Fruit fly (Drosophila melanogaster): ENCODE measurements around the gene pst.

pst gene

DNA sequence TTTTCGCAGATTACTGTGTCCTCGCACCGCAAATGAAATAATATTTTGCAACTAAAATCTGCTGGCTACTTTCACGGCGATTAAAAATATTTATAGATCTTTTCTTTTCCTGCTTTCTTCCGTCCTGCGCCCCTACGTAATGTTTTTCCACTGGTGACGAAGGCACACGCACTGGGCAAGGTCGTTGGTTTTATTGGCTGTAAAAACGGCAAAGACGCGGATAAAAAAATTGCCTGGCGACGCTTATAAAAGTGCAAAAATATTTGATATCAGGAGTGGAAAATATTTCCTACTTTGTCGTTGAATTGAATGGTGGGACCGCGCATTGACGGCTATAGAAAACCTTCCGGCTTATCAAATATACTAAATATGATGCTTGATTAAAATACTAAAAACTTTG, 8.9 kb upstream of the pst start, which contains the start of gene Sh3beta:
Gene Sh3beta (minus strand): TSS at position 327 of the 400 bp plus-strand sequence.
- TF ChIP-seq pzg (GFP tag; optimal IDR thresholded peaks at IDR 0.05) (peak; percentile 2), kay (GFP tag; optimal IDR thresholded peaks at IDR 0.05) (no peak), CG3065 (GFP tag; optimal IDR thresholded peaks at IDR 0.05) (peak; percentile 71), CG10321 (GFP tag; IDR thresholded peaks at IDR 0.05) (peak; percentile 16; the same call in 1 of the 2 replicates), psq (GFP tag; optimal IDR thresholded peaks at IDR 0.05) (no peak), al (GFP tag; IDR thresholded peaks at IDR 0.05) (no peak), CG4360 (GFP tag; IDR thresholded peaks at IDR 0.05) (no peak), Meics (GFP tag; optimal IDR thresholded peaks at IDR 0.05) (peak; percentile 38), CG4617 (GFP tag; optimal IDR thresholded peaks at IDR 0.05; ENCODE audit: borderline replicate concordance) (peak; percentile 39), Med (GFP tag) (peak; percentile 76), cad (GFP tag; optimal IDR thresholded peaks at IDR 0.05) (peak; percentile 6), MESR4 (GFP tag; optimal IDR thresholded peaks at IDR 0.05) (peak; percentile 51), CG34422 (GFP tag; IDR thresholded peaks at IDR 0.05) (0 out of 3 replicates have a peak, but pooled peaks have one; percentile 21), Hand (GFP tag; optimal IDR thresholded peaks at IDR 0.05) (no peak)

DNA sequence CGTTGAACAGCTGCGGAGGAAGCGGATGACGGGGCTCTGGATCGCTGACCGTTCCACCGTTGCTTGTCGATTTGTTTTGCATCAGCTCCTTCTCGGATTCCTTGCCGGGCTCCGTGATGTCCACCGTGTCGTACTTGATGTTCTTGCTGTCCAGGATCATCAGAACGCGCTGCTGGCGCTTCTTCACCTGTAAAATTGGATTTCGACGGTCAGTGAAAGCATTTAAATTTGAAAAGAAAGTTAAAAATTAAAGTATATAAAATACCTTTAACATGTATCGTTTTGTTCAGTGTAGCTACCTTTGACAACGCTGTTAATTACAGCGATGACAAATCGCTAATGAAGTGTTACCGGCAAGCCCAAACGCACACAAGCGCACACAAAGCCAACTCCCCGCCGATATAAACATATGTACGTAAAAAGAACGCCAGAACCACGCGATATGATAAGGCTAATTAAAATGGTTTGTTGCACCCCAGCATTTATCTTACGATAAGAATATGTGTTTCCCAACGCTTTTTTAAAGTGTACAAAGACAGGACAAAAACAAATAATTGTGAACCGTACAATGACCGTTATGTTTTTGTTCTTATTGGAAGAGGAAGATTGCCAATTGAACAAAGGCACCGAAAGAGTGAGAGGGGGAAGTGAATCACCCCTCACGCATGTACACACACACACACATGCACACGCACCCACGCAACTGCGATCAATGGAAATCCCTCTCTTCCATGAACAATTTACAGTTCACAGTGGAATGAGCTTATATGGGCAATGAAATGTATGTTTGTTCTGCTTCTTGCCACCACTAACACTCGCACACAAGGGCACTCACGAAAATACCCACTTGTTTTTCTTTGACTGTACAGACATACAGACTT, 8.0 kb upstream of the pst start:
- TF ChIP-seq Ssrp (tag; optimal IDR thresholded peaks at IDR 0.05) (no peak), CG9817 (tag; optimal IDR thresholded peaks at IDR 0.05) (no peak), CG2129 (GFP tag; IDR thresholded peaks at IDR 0.05; ENCODE audit: partially characterized antibody) (no peak), CG12071 (GFP tag; optimal IDR thresholded peaks at IDR 0.05) (no peak), tio (GFP tag; optimal IDR thresholded peaks at IDR 0.05) (no peak), wek (GFP tag; optimal IDR thresholded peaks at IDR 0.05) (no peak), Sin3A (optimal IDR thresholded peaks at IDR 0.05) (no peak), fru (optimal IDR thresholded peaks at IDR 0.05) (no peak), toy (GFP tag; IDR thresholded peaks at IDR 0.05) (no peak), Dref (GFP tag; IDR thresholded peaks at IDR 0.05) (no peak), CG4820 (GFP tag; optimal IDR thresholded peaks at IDR 0.05) (no peak), Gug (GFP tag; IDR thresholded peaks at IDR 0.05) (no peak), Ets65A (GFP tag) (peak; percentile 71), tin (GFP tag; optimal IDR thresholded peaks at IDR 0.05) (no peak), CG43689 (GFP tag; IDR thresholded peaks at IDR 0.05) (no peak), bab2 (GFP tag; optimal IDR thresholded peaks at IDR 0.05) (peak; percentile 3), CG9609 (GFP tag; optimal IDR thresholded peaks at IDR 0.05) (no peak), CG4404 (GFP tag; IDR thresholded peaks at IDR 0.05) (no peak), sens-2 (GFP tag; IDR thresholded peaks at IDR 0.05) (0 out of 2 replicates have a peak, but pooled peaks have one; percentile 17), CG16779 (GFP tag; IDR thresholded peaks at IDR 0.05) (no peak), CG9797 (GFP tag; optimal IDR thresholded peaks at IDR 0.05) (no peak), CG11696 (GFP tag; IDR thresholded peaks at IDR 0.05) (no peak), Jarid2 (GFP tag; optimal IDR thresholded peaks at IDR 0.05) (no peak), hkb (optimal IDR thresholded peaks at IDR 0.05) (no peak), hkb (GFP tag; IDR thresholded peaks at IDR 0.05) (peak; percentile 43), CG30403 (GFP tag; optimal IDR thresholded peaks at IDR 0.05) (peak; percentile 32), slp2 (GFP tag; optimal IDR thresholded peaks at IDR 0.05) (no peak), CG11247 (GFP tag; IDR thresholded peaks at IDR 0.05) (no peak), dysf (GFP tag; IDR thresholded peaks at IDR 0.05) (0 out of 3 replicates have a peak, but pooled peaks have one; percentile 49), vnd (GFP tag; IDR thresholded peaks at IDR 0.05; ENCODE audit: partially characterized antibody) (0 out of 3 replicates have a peak, but pooled peaks have one; percentile 28), ssp (GFP tag; IDR thresholded peaks at IDR 0.05) (no peak), Abd-B (GFP tag; optimal IDR thresholded peaks at IDR 0.05) (no peak), YL-1 (GFP tag; optimal IDR thresholded peaks at IDR 0.05) (no peak), C15 (GFP tag; IDR thresholded peaks at IDR 0.05) (no peak), CG15696 (tag; optimal IDR thresholded peaks at IDR 0.05) (no peak), H15 (GFP tag; IDR thresholded peaks at IDR 0.05) (no peak), CG32767 (GFP tag; IDR thresholded peaks at IDR 0.05) (peak; percentile 42; the same call in 1 of the 2 replicates)

All from whole organism, embryonic.